Fruit fly (Drosophila melanogaster) whole organism, embryonic: ENCODE results near the gene Cpr5C.

ENCODE experiments used
- Aef1 ChIP-seq: fragments of 200-800 bp; sonication (Bioruptor generic); IDR thresholded peaks from 3 replicates; pipeline ENCODE4 v1.3.6; 2022; ENCODE audit warnings: missing biosample characterization, missing genetic modification characterization
- BEAF-32 ChIP-seq: fragments of 200-800 bp; sonication (Bioruptor generic); optimal IDR thresholded peaks from 3 replicates; lab custom pipeline; 2017; ENCODE audit warnings: missing biosample characterization, missing genetic modification characterization, mild to moderate bottlenecking, moderate library complexity, missing genetic modification reagents
- CG11247 ChIP-seq: fragments of 200-800 bp; sonication (Bioruptor generic); IDR thresholded peaks from 2 replicates; pipeline ENCODE4 v1.3.6; 2022; ENCODE audit warnings: missing biosample characterization, missing genetic modification characterization
- CG11695 ChIP-seq: fragments of 200-800 bp; sonication (Bioruptor generic); IDR thresholded peaks from 3 replicates; pipeline ENCODE4 v1.3.6; 2022; ENCODE audit warnings: missing biosample characterization, missing genetic modification characterization
- CG12236 ChIP-seq: fragments of 200-800 bp; sonication (Bioruptor generic); optimal IDR thresholded peaks from 2 replicates; lab custom pipeline; 2016; ENCODE audit warnings: missing biosample characterization, missing genetic modification characterization
- CG1233 ChIP-seq: fragments of 200-800 bp; sonication (Bioruptor generic); optimal IDR thresholded peaks from 4 replicates; lab custom pipeline; 2018; ENCODE audit warnings: missing biosample characterization, mild to moderate bottlenecking, missing genetic modification characterization
- CG12769 ChIP-seq: fragments of 200-800 bp; sonication (Bioruptor generic); optimal IDR thresholded peaks from 2 replicates; lab custom pipeline; 2019; ENCODE audit warnings: missing biosample characterization, mild to moderate bottlenecking, missing genetic modification characterization, moderate library complexity
- CG12942 ChIP-seq: fragments of 200-800 bp; sonication (Bioruptor generic); optimal IDR thresholded peaks from 3 replicates; lab custom pipeline; 2016; ENCODE audit warnings: missing biosample characterization, missing genetic modification characterization
- CG2129 ChIP-seq: fragments of 200-800 bp; sonication (Bioruptor generic); IDR thresholded peaks from 2 replicates; pipeline ENCODE4 v1.3.6; 2022; ENCODE audit warnings: missing biosample characterization, missing genetic modification characterization; ENCODE audit not compliant: partially characterized antibody
- CG32772 ChIP-seq: fragments of 200-800 bp; sonication (Bioruptor generic); IDR thresholded peaks from 2 replicates; pipeline ENCODE4 v1.3.6; 2022; ENCODE audit warnings: missing biosample characterization, missing genetic modification characterization
- CG3726 ChIP-seq: fragments of 200-800 bp; sonication (Bioruptor generic); IDR thresholded peaks from 3 replicates; pipeline ENCODE4, ENCODE4 v1.3.6; 2022; ENCODE audit warnings: missing biosample characterization, missing genetic modification characterization
- CG4617 ChIP-seq: fragments of 200-800 bp; sonication (Bioruptor generic); optimal IDR thresholded peaks from 3 replicates; lab custom pipeline; 2016; ENCODE audit warnings: missing biosample characterization, missing genetic modification characterization, borderline replicate concordance
- CG4820 ChIP-seq: fragments of 200-800 bp; sonication (Bioruptor generic); optimal IDR thresholded peaks from 3 replicates; lab custom pipeline; 2016; ENCODE audit warnings: missing biosample characterization, missing genetic modification characterization
- CG7839 ChIP-seq: fragments of 200-800 bp; sonication (Bioruptor generic); optimal IDR thresholded peaks from 3 replicates; lab custom pipeline; 2018; ENCODE audit warnings: missing biosample characterization, mild to moderate bottlenecking, missing genetic modification characterization, moderate library complexity
- CG7987 ChIP-seq: fragments of 200-800 bp; sonication (Bioruptor generic); optimal IDR thresholded peaks from 2 replicates; lab custom pipeline; 2018; ENCODE audit warnings: missing biosample characterization, mild to moderate bottlenecking, missing genetic modification characterization, moderate library complexity
- CG8765 ChIP-seq: fragments of 200-800 bp; sonication (Bioruptor generic); IDR thresholded peaks from 2 replicates; pipeline ENCODE4 v1.3.6; 2022; ENCODE audit warnings: missing biosample characterization, missing genetic modification characterization
- CG9215 ChIP-seq: fragments of 200-800 bp; sonication (Bioruptor generic); IDR thresholded peaks from 2 replicates; pipeline ENCODE4 v1.3.6; 2022; ENCODE audit warnings: missing biosample characterization, missing genetic modification characterization
- Dp ChIP-seq: fragments of 200-800 bp; sonication (Bioruptor generic); optimal IDR thresholded peaks from 2 replicates; lab custom pipeline; 2018; ENCODE audit warnings: missing biosample characterization, mild to moderate bottlenecking, missing genetic modification characterization, moderate library complexity
- E2f2 ChIP-seq: fragments of 200-800 bp; sonication (Bioruptor generic); IDR thresholded peaks from 2 replicates; pipeline ENCODE4 v1.3.6; 2022; ENCODE audit warnings: missing biosample characterization, missing genetic modification characterization
- H15 ChIP-seq: fragments of 200-800 bp; sonication (Bioruptor generic); IDR thresholded peaks from 3 replicates; pipeline ENCODE4 v1.3.6; 2022; ENCODE audit warnings: missing biosample characterization, missing genetic modification characterization
- HLH54F ChIP-seq: fragments of 200-800 bp; sonication (Bioruptor generic); optimal IDR thresholded peaks from 3 replicates; lab custom pipeline; 2016; ENCODE audit warnings: missing biosample characterization, missing genetic modification characterization
- Jarid2 ChIP-seq: fragments of 200-800 bp; sonication (Bioruptor generic); optimal IDR thresholded peaks from 3 replicates; lab custom pipeline; 2017; ENCODE audit warnings: mild to moderate bottlenecking, missing biosample characterization, missing genetic modification reagents, missing genetic modification characterization
- Oli ChIP-seq: fragments of 200-800 bp; sonication (Bioruptor generic); optimal IDR thresholded peaks from 2 replicates; lab custom pipeline; 2018; ENCODE audit warnings: missing biosample characterization, mild to moderate bottlenecking, missing genetic modification characterization, moderate library complexity
- Opbp ChIP-seq: fragments of 200-800 bp; sonication (Bioruptor generic); IDR thresholded peaks from 3 replicates; pipeline ENCODE4 v1.3.6; 2022; ENCODE audit warnings: missing biosample characterization, missing genetic modification characterization; ENCODE audit not compliant: partially characterized antibody
- Ravus ChIP-seq: fragments of 200-800 bp; sonication (Bioruptor generic); IDR thresholded peaks from 2 replicates; pipeline ENCODE4 v1.3.6; 2022; ENCODE audit warnings: missing biosample characterization, missing genetic modification characterization
- Ssrp ChIP-seq: fragments of 200-800 bp; sonication (Bioruptor generic); optimal IDR thresholded peaks from 2 replicates; lab custom pipeline; 2018; ENCODE audit warnings: missing biosample characterization, mild to moderate bottlenecking, missing genetic modification characterization, moderate library complexity
- Xrp1 ChIP-seq: fragments of 200-800 bp; sonication (Bioruptor generic); IDR thresholded peaks from 2 replicates; pipeline ENCODE4 v1.3.6; 2022; ENCODE audit warnings: missing biosample characterization, missing genetic modification characterization
- YL-1 ChIP-seq: fragments of 200-800 bp; sonication (Bioruptor generic); optimal IDR thresholded peaks from 3 replicates; lab custom pipeline; 2017; ENCODE audit warnings: missing biosample characterization, mild to moderate bottlenecking, missing genetic modification characterization
- amos ChIP-seq: fragments of 200-800 bp; sonication (Bioruptor generic); IDR thresholded peaks from 2 replicates; pipeline ENCODE4 v1.3.6; 2022; ENCODE audit warnings: missing biosample characterization, missing genetic modification characterization; ENCODE audit not compliant: partially characterized antibody
- ap ChIP-seq: fragments of 200-800 bp; sonication (Bioruptor generic); IDR thresholded peaks from 2 replicates; pipeline ENCODE4 v1.3.6; 2022; ENCODE audit warnings: missing biosample characterization, missing genetic modification characterization
- cas ChIP-seq: fragments of 200-800 bp; sonication (Bioruptor generic); IDR thresholded peaks from 2 replicates; pipeline ENCODE4 v1.3.6; 2022; ENCODE audit warnings: missing biosample characterization, missing genetic modification characterization
- caup ChIP-seq: fragments of 200-800 bp; sonication (Bioruptor generic); optimal IDR thresholded peaks from 3 replicates; lab custom pipeline; 2017; ENCODE audit warnings: missing biosample characterization, mild to moderate bottlenecking, missing genetic modification characterization, moderate library complexity; ENCODE audit not compliant: severe bottlenecking
- cwo ChIP-seq: fragments of 200-800 bp; sonication (Bioruptor generic); optimal IDR thresholded peaks from 3 replicates; lab custom pipeline; 2017; ENCODE audit warnings: missing biosample characterization, missing genetic modification characterization, mild to moderate bottlenecking, moderate library complexity, missing genetic modification reagents
- dm ChIP-seq: fragments of 200-800 bp; sonication (Bioruptor generic); optimal IDR thresholded peaks from 3 replicates; lab custom pipeline; 2016; ENCODE audit warnings: missing biosample characterization, missing genetic modification characterization
- h ChIP-seq: fragments of >200 bp; optimal IDR thresholded peaks from 2 replicates; lab custom pipeline; 2017
- ind ChIP-seq: fragments of 200-800 bp; sonication (Bioruptor generic); optimal IDR thresholded peaks from 3 replicates; lab custom pipeline; 2016; ENCODE audit warnings: missing biosample characterization, missing genetic modification characterization
- insv ChIP-seq, 2 experiments: fragments of 200-800 bp; sonication (Bioruptor generic); optimal IDR thresholded peaks; 3 replicates each; lab custom pipeline; 2016 to 2018; ENCODE audit warnings: missing biosample characterization in 2 of 2, missing genetic modification characterization in 2 of 2
- ken ChIP-seq: fragments of 200-800 bp; sonication (Bioruptor generic); IDR thresholded peaks from 3 replicates; pipeline ENCODE4 v1.3.6; 2022; ENCODE audit warnings: missing biosample characterization, missing genetic modification characterization
- knrl ChIP-seq: fragments of 200-800 bp; sonication (Bioruptor generic); IDR thresholded peaks from 3 replicates; pipeline ENCODE4 v1.3.6; 2022; ENCODE audit warnings: missing biosample characterization, missing genetic modification characterization; ENCODE audit not compliant: partially characterized antibody
- prd ChIP-seq, 3 experiments: fragments of >200 bp in 2 of 3; fragments of 200-800 bp in 1 of 3; sonication (Bioruptor generic) in 1 of 3; optimal IDR thresholded peaks in 2 of 3; IDR thresholded peaks in 1 of 3; 2 replicates in 2 of 3; 3 replicates in 1 of 3; pipeline versions ENCODE4 v1.3.6 to Lab custom; 2017 to 2022; ENCODE audit warnings: missing biosample characterization in 1 of 3, missing genetic modification characterization in 1 of 3
- pzg ChIP-seq: fragments of 200-800 bp; sonication (Bioruptor generic); optimal IDR thresholded peaks from 3 replicates; lab custom pipeline; 2018; ENCODE audit warnings: missing biosample characterization, mild to moderate bottlenecking, missing genetic modification characterization, moderate library complexity
- sc ChIP-seq, 3 experiments: fragments of >200 bp in 2 of 3; fragments of 200-800 bp in 1 of 3; sonication (Bioruptor generic) in 1 of 3; optimal IDR thresholded peaks; 2 replicates in 2 of 3; 3 replicates in 1 of 3; lab custom pipeline; 2017; ENCODE audit warnings: mild to moderate bottlenecking in 1 of 3, missing biosample characterization in 1 of 3, missing genetic modification characterization in 1 of 3, missing genetic modification reagents in 1 of 3
- schlank ChIP-seq: fragments of 200-800 bp; sonication (Bioruptor generic); optimal IDR thresholded peaks from 2 replicates; lab custom pipeline; 2018; ENCODE audit warnings: missing biosample characterization, mild to moderate bottlenecking, missing genetic modification characterization
- sd ChIP-seq: fragments of 200-800 bp; sonication (Bioruptor generic); optimal IDR thresholded peaks from 3 replicates; lab custom pipeline; 2018; ENCODE audit warnings: missing biosample characterization, mild to moderate bottlenecking, missing genetic modification characterization, moderate library complexity
- trem ChIP-seq: fragments of 200-800 bp; optimal IDR thresholded peaks from 3 replicates; lab custom pipeline; 2019; ENCODE audit warnings: missing biosample characterization, mild to moderate bottlenecking, missing genetic modification characterization, moderate library complexity
- zfh1 ChIP-seq: fragments of 200-800 bp; sonication (Bioruptor generic); IDR thresholded peaks from 3 replicates; pipeline ENCODE4 v1.3.6; 2022; ENCODE audit warnings: missing biosample characterization, missing genetic modification characterization

Gene Cpr5C

DNA sequence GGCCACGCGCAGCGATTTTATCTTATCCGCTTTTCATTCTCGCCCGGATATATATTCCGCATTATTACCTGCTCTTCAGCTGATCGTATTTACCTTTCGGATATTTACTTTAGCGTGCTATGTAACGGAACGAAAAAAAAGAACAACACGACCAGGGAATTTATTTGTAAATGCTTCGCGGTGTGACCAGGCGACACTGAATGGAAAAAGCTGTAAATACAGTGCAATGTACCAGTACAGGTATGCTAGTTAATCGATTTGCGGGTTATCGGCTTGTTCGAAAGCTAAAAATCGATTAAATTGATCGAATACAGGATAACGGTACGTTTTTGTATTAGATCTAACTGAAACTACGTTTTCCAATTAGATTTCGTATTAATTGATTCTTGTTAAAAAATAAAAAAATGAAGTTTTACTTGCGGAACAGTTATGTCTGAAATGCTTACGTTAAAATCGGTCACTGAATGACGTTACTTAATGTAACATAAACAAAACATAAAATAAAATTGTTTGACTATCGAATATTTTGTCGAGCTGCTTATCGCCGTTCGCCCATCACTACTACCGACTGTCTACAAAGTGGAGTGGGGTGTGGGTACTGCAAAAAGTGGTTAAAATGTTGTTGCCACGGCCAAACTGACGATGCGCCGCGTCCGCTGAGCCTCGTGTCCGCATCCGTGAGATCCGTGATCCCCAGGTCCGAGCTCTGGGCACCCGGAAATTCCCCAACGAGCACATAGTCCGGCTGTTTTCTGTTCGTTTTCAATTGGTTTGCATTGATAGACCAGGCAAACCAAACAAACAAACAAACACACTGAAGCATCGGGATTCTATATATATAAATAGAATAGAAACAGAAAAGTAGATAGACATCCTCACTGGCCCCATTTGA lies 40.2 kb upstream of the Cpr5C start, which contains the start of the genes MAPk-Ak2 and CG42699 (continued):
- TF ChIP-seq Opbp (GFP tag; lab: Robert Waterston, UW) = peak; percentile 66; the same call in 2 of the 3 replicates
- peak; percentile 63 for TF ChIP-seq CG11247
- TF ChIP-seq Ravus (GFP tag; lab: Robert Waterston, UW) = no peak
- peak; percentile 56; the same call in 2 of the 3 replicates for TF ChIP-seq knrl (GFP tag; lab: Robert Waterston, UW)
- TF ChIP-seq Xrp1 (GFP tag; lab: Robert Waterston, UW) = peak; percentile 76
- TF ChIP-seq ind (GFP tag; lab: Kevin White, UChicago) = peak; percentile 21
- TF ChIP-seq CG8765 (GFP tag; lab: Robert Waterston, UW) = no peak
- TF ChIP-seq amos = peak; percentile 67
- TF ChIP-seq insv (GFP tag; optimal IDR thresholded peaks at IDR 0.05; lab: Kevin White, UChicago) = peak in 1 of 2 experiments; percentile 94
- peak; percentile 43 for TF ChIP-seq CG4820 (GFP tag; lab: Kevin White, UChicago)
- TF ChIP-seq ap (GFP tag; lab: Robert Waterston, UW) = peak; percentile 45; the same call in 1 of the 2 replicates
- no peak for TF ChIP-seq Aef1 (GFP tag; lab: Robert Waterston, UW)
- TF ChIP-seq CG7987 (GFP tag; lab: Kevin White, UChicago) = peak; percentile 95
- no peak for TF ChIP-seq CG9215 (GFP tag; lab: Robert Waterston, UW)
- TF ChIP-seq Oli (tag; lab: Kevin White, UChicago) = peak; percentile 3
- peak; percentile 83 for TF ChIP-seq schlank (tag; lab: Kevin White, UChicago)
- TF ChIP-seq Jarid2 (GFP tag; lab: Kevin White, UChicago) = peak; percentile 82
- no peak for TF ChIP-seq cas (GFP tag; lab: Robert Waterston, UW)
- peak; percentile 73 for TF ChIP-seq CG11695 (GFP tag; lab: Robert Waterston, UW)
- no peak for TF ChIP-seq Ssrp (tag; lab: Kevin White, UChicago)
- peak; percentile 64 for TF ChIP-seq BEAF-32 (GFP tag; lab: Kevin White, UChicago)
- peak; percentile 78 for TF ChIP-seq zfh1 (GFP tag; lab: Robert Waterston, UW)
- TF ChIP-seq Dp (GFP tag; lab: Kevin White, UChicago) = peak; percentile 30
- no peak for TF ChIP-seq prd (optimal IDR thresholded peaks at IDR 0.05; lab: Kevin White, UChicago)
- peak; percentile 48; the same call in 2 of the 3 replicates for TF ChIP-seq prd (GFP tag; IDR thresholded peaks at IDR 0.05; lab: Robert Waterston, UW)
- peak; percentile 47 for TF ChIP-seq CG4617 (GFP tag; lab: Kevin White, UChicago)
- peak; percentile 45 for TF ChIP-seq CG7839 (tag; lab: Kevin White, UChicago)
- TF ChIP-seq cwo (GFP tag; lab: Kevin White, UChicago) = peak; percentile 62
- TF ChIP-seq sd (tag; lab: Kevin White, UChicago) = peak; percentile 92
- TF ChIP-seq CG12769 (tag; lab: Kevin White, UChicago) = peak; percentile 59
- peak; percentile 50 for TF ChIP-seq E2f2
- TF ChIP-seq YL-1 = peak; percentile 92
- TF ChIP-seq sc (optimal IDR thresholded peaks at IDR 0.05; lab: Kevin White, UChicago) = no peak
- TF ChIP-seq sc (GFP tag; optimal IDR thresholded peaks at IDR 0.05; lab: Kevin White, UChicago) = peak; percentile 69
- no peak for TF ChIP-seq h (lab: Kevin White, UChicago)
- TF ChIP-seq CG2129 (GFP tag; lab: Robert Waterston, UW) = peak; percentile 24; the same call in 1 of the 2 replicates
- TF ChIP-seq HLH54F (GFP tag; lab: Kevin White, UChicago) = peak; percentile 65
- TF ChIP-seq H15 (GFP tag; lab: Robert Waterston, UW) = no peak
- TF ChIP-seq CG12942 (GFP tag; lab: Kevin White, UChicago) = peak; percentile 77
- TF ChIP-seq CG3726 (GFP tag; lab: Robert Waterston, UW) = no peak; the same call in 2 of the 3 replicates
- TF ChIP-seq CG1233 (GFP tag; lab: Kevin White, UChicago) = peak; percentile 92
- peak; percentile 45; the same call in 1 of the 2 replicates for TF ChIP-seq CG32772 (GFP tag; lab: Robert Waterston, UW)
- peak; percentile 77 for TF ChIP-seq pzg (GFP tag; lab: Kevin White, UChicago)
- peak; percentile 91 for TF ChIP-seq caup (GFP tag; lab: Kevin White, UChicago)
- TF ChIP-seq trem (tag; lab: Kevin White, UChicago) = peak; percentile 68
- TF ChIP-seq dm (GFP tag; lab: Kevin White, UChicago) = peak; percentile 68
- TF ChIP-seq CG12236 (GFP tag; lab: Kevin White, UChicago) = peak; percentile 75
- TF ChIP-seq ken = no peak
